Worm (Caenorhabditis elegans): Measurements from ENCODE around the gene Y75B8A.10.
A peak's percentile ranks its signal among the peaks of the same experiment; 100 is the strongest.

Y75B8A.10 gene

ce11 chrIII:12137095-12137494 is 45.7 kb downstream of the Y75B8A.10 start:
- TF ChIP-seq flt-1 (GFP tag; IDR thresholded peaks at IDR 0.05) (no peak), ama-1 (optimal IDR thresholded peaks at IDR 0.05) (no peak), hnd-1 (tag; optimal IDR thresholded peaks at IDR 0.05) (no peak), hmg-4 (GFP tag; optimal IDR thresholded peaks at IDR 0.05) (no peak), tbx-11 (GFP tag; IDR thresholded peaks at IDR 0.05) (no peak), tra-4 (tag; optimal IDR thresholded peaks at IDR 0.05) (no peak), aly-1 (tag; optimal IDR thresholded peaks at IDR 0.05) (no peak), pes-1 (GFP tag; IDR thresholded peaks at IDR 0.05) (no peak)

DNA sequence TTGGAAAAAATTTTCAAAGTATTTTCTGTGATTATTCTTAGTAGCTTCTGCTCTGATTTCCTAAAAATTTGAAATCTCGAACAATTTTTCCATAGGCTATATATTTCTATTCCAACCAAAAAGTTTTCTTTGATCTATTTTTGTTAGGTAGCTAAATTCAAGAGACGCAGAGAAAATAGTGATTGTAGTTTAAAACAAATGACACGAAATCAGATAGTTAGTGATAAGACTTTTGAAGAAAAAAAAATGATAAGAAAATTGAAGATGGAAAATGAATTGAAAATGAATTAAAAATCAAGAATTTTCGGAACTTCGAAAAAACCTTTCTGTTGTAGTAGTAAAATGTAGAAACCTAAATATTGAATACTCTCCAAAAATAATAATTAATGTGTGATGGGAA is 47.2 kb downstream of the Y75B8A.10 start:
- TF ChIP-seq ama-1 (optimal IDR thresholded peaks at IDR 0.05) (no peak), sea-1 (GFP tag; conservative IDR thresholded peaks at IDR 0.05) (no peak), F13C5.2 (tag; optimal IDR thresholded peaks at IDR 0.05) (no peak), hnd-1 (tag; optimal IDR thresholded peaks at IDR 0.05) (no peak), ets-7 (tag; optimal IDR thresholded peaks at IDR 0.05) (no peak), ceh-36 (tag; optimal IDR thresholded peaks at IDR 0.05) (no peak), aly-1 (tag; optimal IDR thresholded peaks at IDR 0.05) (no peak), pes-1 (GFP tag; IDR thresholded peaks at IDR 0.05) (no peak), tbx-37 (GFP tag; conservative IDR thresholded peaks at IDR 0.05) (no peak), tra-4 (tag; optimal IDR thresholded peaks at IDR 0.05) (no peak), scrt-1 (GFP tag; IDR thresholded peaks at IDR 0.05) (no peak), hmbx-1 (tag; optimal IDR thresholded peaks at IDR 0.05) (no peak), flt-1 (GFP tag; IDR thresholded peaks at IDR 0.05) (no peak), B0310.2 (tag; optimal IDR thresholded peaks at IDR 0.05) (no peak), hmg-4 (GFP tag; optimal IDR thresholded peaks at IDR 0.05) (no peak)

- TF ChIP-seq tbx-37 (GFP tag; conservative IDR thresholded peaks at IDR 0.05) = no peak
- no peak for TF ChIP-seq tbx-11 (GFP tag; IDR thresholded peaks at IDR 0.05)
- TF ChIP-seq hnd-1 (tag; optimal IDR thresholded peaks at IDR 0.05) = no peak
- no peak for TF ChIP-seq ceh-13 (GFP tag; optimal IDR thresholded peaks at IDR 0.05)
- no peak for TF ChIP-seq scrt-1 (GFP tag; IDR thresholded peaks at IDR 0.05)
- no peak for TF ChIP-seq pes-1 (GFP tag; IDR thresholded peaks at IDR 0.05)
- no peak for TF ChIP-seq F13C5.2 (tag; optimal IDR thresholded peaks at IDR 0.05)
- TF ChIP-seq B0310.2 (tag; optimal IDR thresholded peaks at IDR 0.05) = no peak
- no peak for TF ChIP-seq ama-1 (optimal IDR thresholded peaks at IDR 0.05)
- no peak for TF ChIP-seq ets-7 (tag; optimal IDR thresholded peaks at IDR 0.05)
- TF ChIP-seq hmbx-1 (tag; optimal IDR thresholded peaks at IDR 0.05) = no peak
- no peak for TF ChIP-seq flt-1 (GFP tag; IDR thresholded peaks at IDR 0.05)
Observed at ce11 chrIII:12133121-12133520, 49.7 kb downstream of the Y75B8A.10 start.

ce11 chrIII:12131751-12132150 is 51.1 kb downstream of the Y75B8A.10 start:
- no peak for TF ChIP-seq F13C5.2 (tag; optimal IDR thresholded peaks at IDR 0.05)
- TF ChIP-seq ceh-36 (tag; optimal IDR thresholded peaks at IDR 0.05) = peak; percentile 96
- no peak for TF ChIP-seq scrt-1 (GFP tag; IDR thresholded peaks at IDR 0.05)

Data from whole organism, early embryonic.